Fruit fly (Drosophila melanogaster): ENCODE results near the gene CG12693.
"Not testable (repeated sequence)": the region's sequence is repeated elsewhere in the genome, so short reads cannot be mapped to it uniquely, and the experiment has no call there.

Gene CG12693

dm6 chrX:4322131-4322233 lies 7.3 kb downstream of the CG12693 start, which contains the start of gene mRpL33:
mRpL33 (minus strand) TSS chrX:4322231.
- no peak for TF ChIP-seq B-H1 (GFP tag; IDR thresholded peaks at IDR 0.05)
- peak in 1 of 2 experiments; percentile 45 for TF ChIP-seq Pdp1 (GFP tag; optimal IDR thresholded peaks at IDR 0.05)
- peak; percentile 25; the same call in 1 of the 2 replicates for TF ChIP-seq MBD-R2 (GFP tag; IDR thresholded peaks at IDR 0.05)
- TF ChIP-seq Doc3 (GFP tag; IDR thresholded peaks at IDR 0.05; ENCODE audit: partially characterized antibody): no peak
- TF ChIP-seq CG4282 (GFP tag; optimal IDR thresholded peaks at IDR 0.05): no peak
- no peak for TF ChIP-seq CG15601 (tag; optimal IDR thresholded peaks at IDR 0.05)

- TF ChIP-seq CG3995 (GFP tag; optimal IDR thresholded peaks at IDR 0.05) (peak; percentile 77), row (GFP tag; IDR thresholded peaks at IDR 0.05) (peak; percentile 69), Dp (GFP tag; optimal IDR thresholded peaks at IDR 0.05) (peak; percentile 28), HLH4C (GFP tag; IDR thresholded peaks at IDR 0.05; ENCODE audit: partially characterized antibody) (0 out of 3 replicates have a peak, but pooled peaks have one; percentile 19), CG16813 (GFP tag; IDR thresholded peaks at IDR 0.05; ENCODE audit: partially characterized antibody) (peak; percentile 43; the same call in 1 of the 3 replicates), Sry-δ (GFP tag; optimal IDR thresholded peaks at IDR 0.05) (peak; percentile 1), Bgb (GFP tag; IDR thresholded peaks at IDR 0.05; ENCODE audit: partially characterized antibody) (peak; percentile 52), Rfx (GFP tag; IDR thresholded peaks at IDR 0.05) (peak; percentile 46; the same call in 1 of the 2 replicates), vnd (GFP tag; IDR thresholded peaks at IDR 0.05; ENCODE audit: partially characterized antibody) (0 out of 3 replicates have a peak, but pooled peaks have one; percentile 18), CG13287 (GFP tag; IDR thresholded peaks at IDR 0.05; ENCODE audit: partially characterized antibody) (peak; percentile 57; the same call in 1 of the 2 replicates), CG8290 (tag; optimal IDR thresholded peaks at IDR 0.05) (peak in 1 of 2 experiments; percentile 27), MBD-R2 (GFP tag; IDR thresholded peaks at IDR 0.05) (peak; percentile 51), Gug (GFP tag; IDR thresholded peaks at IDR 0.05) (peak; percentile 15; the same call in 1 of the 4 replicates), CG11456 (GFP tag; IDR thresholded peaks at IDR 0.05) (0 out of 3 replicates have a peak, but pooled peaks have one; percentile 42), CG34224 (GFP tag; IDR thresholded peaks at IDR 0.05; ENCODE audit: partially characterized antibody) (0 out of 3 replicates have a peak, but pooled peaks have one; percentile 21), CG32532 (GFP tag; IDR thresholded peaks at IDR 0.05) (peak; percentile 25; the same call in 1 of the 2 replicates), dm (GFP tag; optimal IDR thresholded peaks at IDR 0.05) (peak; percentile 22), vvl (GFP tag; IDR thresholded peaks at IDR 0.05) (peak; percentile 20; the same call in 1 of the 2 replicates), CG9932 (GFP tag; IDR thresholded peaks at IDR 0.05) (peak; percentile 41; the same call in 1 of the 2 replicates), BEAF-32 (GFP tag; optimal IDR thresholded peaks at IDR 0.05) (peak; percentile 55), Dll (GFP tag; IDR thresholded peaks at IDR 0.05; ENCODE audit: partially characterized antibody) (0 out of 4 replicates have a peak, but pooled peaks have one; percentile 34), CG6689 (GFP tag; IDR thresholded peaks at IDR 0.05) (peak; percentile 87), E2f2 (GFP tag; IDR thresholded peaks at IDR 0.05) (peak; percentile 50), cwo (GFP tag; optimal IDR thresholded peaks at IDR 0.05) (peak; percentile 47), prd (GFP tag; IDR thresholded peaks at IDR 0.05) (peak; percentile 16; the same call in 1 of the 3 replicates), crp (GFP tag; optimal IDR thresholded peaks at IDR 0.05) (peak in 1 of 2 experiments; percentile 0), amos (GFP tag; IDR thresholded peaks at IDR 0.05; ENCODE audit: partially characterized antibody) (peak; percentile 58; the same call in 1 of the 2 replicates), hbn (GFP tag; IDR thresholded peaks at IDR 0.05; ENCODE audit: partially characterized antibody) (0 out of 2 replicates have a peak, but pooled peaks have one; percentile 42), pzg (GFP tag; optimal IDR thresholded peaks at IDR 0.05) (peak; percentile 31), tgo (GFP tag; IDR thresholded peaks at IDR 0.05) (peak; percentile 16; the same call in 1 of the 3 replicates), slbo (GFP tag; IDR thresholded peaks at IDR 0.05) (peak; percentile 44; the same call in 1 of the 2 replicates), Dref (GFP tag; IDR thresholded peaks at IDR 0.05) (peak; percentile 73), knrl (GFP tag; IDR thresholded peaks at IDR 0.05; ENCODE audit: partially characterized antibody) (peak; percentile 19; the same call in 1 of the 3 replicates), Scr (GFP tag; IDR thresholded peaks at IDR 0.05; ENCODE audit: partially characterized antibody) (peak; percentile 58), bbx (GFP tag; IDR thresholded peaks at IDR 0.05; ENCODE audit: partially characterized antibody) (peak; percentile 63), CG42726 (GFP tag; IDR thresholded peaks at IDR 0.05; ENCODE audit: partially characterized antibody) (0 out of 2 replicates have a peak, but pooled peaks have one; percentile 30), NFAT (GFP tag; IDR thresholded peaks at IDR 0.05) (peak; percentile 7; the same call in 1 of the 2 replicates)
- TF ChIP-seq CG8290 (GFP tag; optimal IDR thresholded peaks at IDR 0.05); prd (optimal IDR thresholded peaks at IDR 0.05): not testable (repeated sequence)
These were observed 10.0 kb downstream of the CG12693 start, which contains the start of gene NO66 for dm6 chrX:4319240-4319639. NO66 (plus strand) TSS chrX:4319438.
